Worm (Caenorhabditis elegans) whole organism, young adult: ENCODE data around the gene Y38C1BA.4.

ENCODE experiments used
- B0261.1 ChIP-seq: sonication (generic microtip); optimal IDR thresholded peaks from 2 replicates; lab custom pipeline; 2016; ENCODE audit warnings: mild to moderate bottlenecking, missing genetic modification characterization, moderate library complexity, missing compliant biosample characterization
- B0336.3 ChIP-seq: fragments of 200-800 bp; sonication (Bioruptor generic); IDR thresholded peaks from 2 replicates; pipeline ENCODE4 v1.3.6; 2022; ENCODE audit warnings: missing genetic modification characterization, missing compliant biosample characterization
- C06A6.2 ChIP-seq: fragments of 200-800 bp; sonication (Bioruptor generic); conservative IDR thresholded peaks from 2 replicates; pipeline ENCODE4 v1.3.6; 2022; ENCODE audit warnings: missing genetic modification characterization, missing compliant biosample characterization
- F22D6.2 ChIP-seq: sonication (generic microtip); optimal IDR thresholded peaks from 2 replicates; lab custom pipeline; 2016; ENCODE audit warnings: mild to moderate bottlenecking, missing genetic modification characterization, missing compliant biosample characterization
- F52B5.7 ChIP-seq: sonication (generic microtip); optimal IDR thresholded peaks from 2 replicates; lab custom pipeline; 2016; ENCODE audit warnings: mild to moderate bottlenecking, missing genetic modification characterization, missing compliant biosample characterization
- K12H6.12 ChIP-seq: fragments of 200-800 bp; sonication (Bioruptor generic); optimal IDR thresholded peaks from 2 replicates; lab custom pipeline; 2018; ENCODE audit warnings: mild to moderate bottlenecking, missing genetic modification characterization, missing compliant biosample characterization
- Y53F4B.3 ChIP-seq: fragments of 200-800 bp; sonication (Bioruptor generic); IDR thresholded peaks from 2 replicates; pipeline ENCODE4 v1.3.6; 2022; ENCODE audit warnings: missing genetic modification reagents, missing genetic modification characterization, missing compliant biosample characterization
- Y53G8AR.9 ChIP-seq: fragments of 200-800 bp; sonication (Bioruptor generic); conservative IDR thresholded peaks from 2 replicates; pipeline ENCODE4 v1.3.6; 2022; ENCODE audit warnings: missing genetic modification reagents, missing genetic modification characterization, missing compliant biosample characterization
- Y67H2A.10 ChIP-seq: fragments of 200-800 bp; sonication (Bioruptor generic); conservative IDR thresholded peaks from 2 replicates; pipeline ENCODE4 v1.3.6; 2022; ENCODE audit warnings: missing genetic modification reagents, missing genetic modification characterization, missing compliant biosample characterization
- Y95B8A.8 ChIP-seq: fragments of 200-800 bp; sonication (Bioruptor generic); IDR thresholded peaks from 2 replicates; pipeline ENCODE4 v1.3.6; 2022; ENCODE audit warnings: missing genetic modification reagents, missing genetic modification characterization, missing compliant biosample characterization
- ama-1 ChIP-seq, 3 experiments: fragments of 150-350 bp in 1 of 3; sonication (generic microtip) in 2 of 3; optimal IDR thresholded peaks; 2 replicates each; lab custom pipeline; 2014 to 2018; ENCODE audit warnings: missing biosample characterization in 2 of 3, missing genetic modification characterization in 2 of 3, missing genetic modification reagents in 2 of 3
- attf-3 ChIP-seq: fragments of 200-800 bp; sonication (Bioruptor generic); conservative IDR thresholded peaks from 2 replicates; pipeline ENCODE4 v1.3.6; 2022; ENCODE audit warnings: missing genetic modification reagents, missing genetic modification characterization, missing compliant biosample characterization
- cebp-1 ChIP-seq, 2 experiments: fragments of 200-800 bp in 1 of 2; sonication (Bioruptor generic) in 1 of 2; sonication (generic microtip) in 1 of 2; IDR thresholded peaks in 1 of 2; optimal IDR thresholded peaks in 1 of 2; 2 replicates each; pipeline versions ENCODE4 v1.3.6 to Lab custom; 2017 to 2022; ENCODE audit warnings: missing compliant biosample characterization in 2 of 2, missing genetic modification characterization in 2 of 2, mild to moderate bottlenecking in 1 of 2, missing genetic modification reagents in 1 of 2, moderate library complexity in 1 of 2
- ceh-100 ChIP-seq: fragments of 200-800 bp; sonication (Bioruptor generic); IDR thresholded peaks from 2 replicates; pipeline ENCODE4 v1.3.6; 2022; ENCODE audit warnings: missing genetic modification reagents, missing genetic modification characterization, missing compliant biosample characterization
- ceh-79 ChIP-seq: sonication (generic microtip); optimal IDR thresholded peaks from 2 replicates; lab custom pipeline; 2017; ENCODE audit warnings: mild to moderate bottlenecking, missing genetic modification characterization, missing compliant biosample characterization
- dox-1 ChIP-seq: fragments of 200-800 bp; sonication (Bioruptor generic); IDR thresholded peaks from 2 replicates; pipeline ENCODE4 v1.3.6; 2022; ENCODE audit warnings: missing genetic modification reagents, missing genetic modification characterization, missing compliant biosample characterization
- egl-18 ChIP-seq: fragments of 200-800 bp; sonication (Bioruptor generic); IDR thresholded peaks from 2 replicates; pipeline ENCODE4 v1.3.6; 2022; ENCODE audit warnings: missing genetic modification reagents, missing genetic modification characterization, missing compliant biosample characterization
- egrh-3 ChIP-seq: fragments of 200-800 bp; sonication (Bioruptor generic); IDR thresholded peaks from 2 replicates; pipeline ENCODE4 v1.3.6; 2022; ENCODE audit warnings: missing genetic modification reagents, missing genetic modification characterization, missing compliant biosample characterization
- hrde-1 ChIP-seq: sonication (generic microtip); optimal IDR thresholded peaks from 2 replicates; lab custom pipeline; 2016; ENCODE audit warnings: missing genetic modification characterization, mild to moderate bottlenecking, missing compliant biosample characterization, moderate library complexity, missing genotype, missing genetic modification reagents, borderline replicate concordance
- lin-35 ChIP-seq, 3 experiments: fragments of 150-350 bp in 2 of 3; sonication (generic microtip) in 1 of 3; optimal IDR thresholded peaks; 2 replicates each; lab custom pipeline; 2014 to 2018; ENCODE audit warnings: missing biosample characterization in 3 of 3, missing genetic modification characterization in 3 of 3, missing genetic modification reagents in 3 of 3
- lir-1 ChIP-seq: fragments of 200-800 bp; sonication (Bioruptor generic); conservative IDR thresholded peaks from 2 replicates; pipeline ENCODE4 v1.3.6; 2022; ENCODE audit warnings: missing genetic modification reagents, missing genetic modification characterization, missing compliant biosample characterization
- madf-10 ChIP-seq: sonication (generic microtip); optimal IDR thresholded peaks from 2 replicates; lab custom pipeline; 2016; ENCODE audit warnings: mild to moderate bottlenecking, missing genetic modification characterization, missing compliant biosample characterization
- madf-3 ChIP-seq: fragments of 200-800 bp; sonication (Bioruptor generic); IDR thresholded peaks from 2 replicates; pipeline ENCODE4 v1.3.6; 2022; ENCODE audit warnings: missing genetic modification reagents, missing genetic modification characterization, missing compliant biosample characterization
- mes-4 ChIP-seq: sonication (generic microtip); optimal IDR thresholded peaks from 2 replicates; lab custom pipeline; 2016; ENCODE audit warnings: missing genotype, missing genetic modification characterization, missing compliant biosample characterization
- nfyb-1 ChIP-seq: fragments of 200-800 bp; sonication (Bioruptor generic); IDR thresholded peaks from 2 replicates; pipeline ENCODE4 v1.3.6; 2022; ENCODE audit warnings: missing genetic modification reagents, missing genetic modification characterization, missing compliant biosample characterization
- nhr-120 ChIP-seq: fragments of 200-800 bp; sonication (Bioruptor generic); IDR thresholded peaks from 2 replicates; pipeline ENCODE4 v1.3.6; 2022; ENCODE audit warnings: missing genetic modification characterization, missing compliant biosample characterization
- nhr-80 ChIP-seq: sonication (generic microtip); optimal IDR thresholded peaks from 2 replicates; lab custom pipeline; 2016; ENCODE audit warnings: missing genetic modification characterization, missing compliant biosample characterization
- nhr-90 ChIP-seq: sonication (generic microtip); optimal IDR thresholded peaks from 2 replicates; lab custom pipeline; 2016; ENCODE audit warnings: missing genotype, mild to moderate bottlenecking, missing genetic modification characterization, missing compliant biosample characterization
- pbrm-1 ChIP-seq: fragments of 200-800 bp; sonication (Bioruptor generic); IDR thresholded peaks from 2 replicates; pipeline ENCODE4 v1.3.6; 2022; ENCODE audit warnings: missing genetic modification reagents, missing genetic modification characterization, missing compliant biosample characterization
- rcor-1 ChIP-seq: fragments of 200-800 bp; sonication (Bioruptor generic); IDR thresholded peaks from 2 replicates; pipeline ENCODE4 v1.3.6; 2022; ENCODE audit warnings: missing genetic modification reagents, missing genetic modification characterization, missing compliant biosample characterization
- rpc-1 ChIP-seq, 2 experiments: fragments of 150-350 bp in 1 of 2; sonication (generic microtip) in 1 of 2; optimal IDR thresholded peaks; 2 replicates each; lab custom pipeline; 2014 to 2018; ENCODE audit warnings: missing biosample characterization in 1 of 2, missing genetic modification characterization in 1 of 2, missing genetic modification reagents in 1 of 2, missing genotype in 1 of 2
- sea-2 ChIP-seq: fragments of 200-800 bp; sonication (Bioruptor generic); IDR thresholded peaks from 2 replicates; pipeline ENCODE4 v1.3.6; 2022; ENCODE audit warnings: missing genetic modification characterization, missing compliant biosample characterization
- snpc-1.1 ChIP-seq: sonication (generic microtip); optimal IDR thresholded peaks from 2 replicates; lab custom pipeline; 2017; ENCODE audit warnings: missing genetic modification characterization, mild to moderate bottlenecking, missing compliant biosample characterization, antibody characterized with exemption, moderate library complexity, missing genotype, missing genetic modification reagents; ENCODE audit not compliant: insufficient read depth
- snpc-4 ChIP-seq, 5 experiments: fragments of 150-350 bp in 1 of 5; sonication (generic microtip) in 4 of 5; optimal IDR thresholded peaks; 2 replicates each; lab custom pipeline; 2014 to 2018; ENCODE audit warnings: missing genetic modification characterization in 5 of 5, missing biosample characterization in 3 of 5, antibody characterized with exemption in 2 of 5, mild to moderate bottlenecking in 2 of 5, missing compliant biosample characterization in 2 of 5, missing genotype in 2 of 5, moderate library complexity in 2 of 5, missing genetic modification reagents in 1 of 5
- tbp1 ChIP-seq: fragments of 200-800 bp; sonication (Bioruptor generic); optimal IDR thresholded peaks from 2 replicates; lab custom pipeline; 2018; ENCODE audit warnings: mild to moderate bottlenecking, missing genetic modification characterization, missing compliant biosample characterization
- tbx-9 ChIP-seq: sonication (generic microtip); optimal IDR thresholded peaks from 2 replicates; lab custom pipeline; 2016; ENCODE audit warnings: borderline replicate concordance, missing genetic modification characterization, inconsistent platforms, missing compliant biosample characterization
- tlf-1 ChIP-seq: fragments of 200-800 bp; sonication (Bioruptor generic); optimal IDR thresholded peaks from 2 replicates; lab custom pipeline; 2018; ENCODE audit warnings: mild to moderate bottlenecking, missing genetic modification characterization, missing compliant biosample characterization
- unc-62 ChIP-seq: fragments of 150-350 bp; optimal IDR thresholded peaks from 2 replicates; lab custom pipeline; 2014; ENCODE audit warnings: missing biosample characterization, missing genetic modification reagents, missing genetic modification characterization
- zfh-2 ChIP-seq: fragments of 200-800 bp; sonication (Bioruptor generic); conservative IDR thresholded peaks from 2 replicates; pipeline ENCODE4 v1.3.6; 2022; ENCODE audit warnings: missing genetic modification reagents, missing genetic modification characterization, missing compliant biosample characterization

Gene Y38C1BA.4

ce11 chrIV:1845061-1845460 lies 23.4 kb downstream of the Y38C1BA.4 start (continued):
- no peak for TF ChIP-seq rpc-1 (optimal IDR thresholded peaks at IDR 0.05; lab: Kevin White, UChicago)
- no peak for TF ChIP-seq rpc-1 (tag; optimal IDR thresholded peaks at IDR 0.05; lab: Kevin White, UChicago)
- TF ChIP-seq ama-1 (optimal IDR thresholded peaks at IDR 0.05; lab: Kevin White, UChicago): no peak
- TF ChIP-seq ama-1 (GFP tag; optimal IDR thresholded peaks at IDR 0.05; lab: Kevin White, UChicago): no peak
- TF ChIP-seq F22D6.2 (tag; lab: Kevin White, UChicago): no peak
- no peak for TF ChIP-seq unc-62
- no peak for TF ChIP-seq Y67H2A.10 (GFP tag; lab: Robert Waterston, UW)

ce11 chrIV:1846451-1846850 lies 24.8 kb downstream of the Y38C1BA.4 start:
- no peak for TF ChIP-seq Y95B8A.8 (GFP tag; lab: Robert Waterston, UW)
- TF ChIP-seq madf-3 (GFP tag; lab: Robert Waterston, UW): no peak
- TF ChIP-seq sea-2 (GFP tag; lab: Robert Waterston, UW): no peak
- no peak for TF ChIP-seq nhr-120 (GFP tag; lab: Robert Waterston, UW)
- no peak for TF ChIP-seq Y67H2A.10 (GFP tag; lab: Robert Waterston, UW)
- no peak for TF ChIP-seq egl-18 (GFP tag; lab: Robert Waterston, UW)
- TF ChIP-seq rcor-1 (GFP tag; lab: Robert Waterston, UW): no peak
- no peak for TF ChIP-seq F52B5.7
- TF ChIP-seq mes-4 (tag; lab: Kevin White, UChicago): no peak
- TF ChIP-seq tbx-9: no peak
- TF ChIP-seq snpc-4 (GFP tag; optimal IDR thresholded peaks at IDR 0.05; lab: Kevin White, UChicago): no peak
- TF ChIP-seq snpc-4 (tag; optimal IDR thresholded peaks at IDR 0.05; lab: Kevin White, UChicago): no peak
- TF ChIP-seq madf-10 (tag; lab: Kevin White, UChicago): no peak
- TF ChIP-seq, all 124 proteins: peak for 0

ce11 chrIV:1847912-1848311 lies 26.3 kb downstream of the Y38C1BA.4 start, which contains the start of gene egl-4:
TSS of gene egl-4 (plus strand) at chrIV:1848071.
- TF ChIP-seq egrh-3 (peak; percentile 66; the same call in 1 of the 2 replicates), zfh-2 (GFP tag; lab: Robert Waterston, UW) (peak; percentile 84), tlf-1 (no peak)

ce11 chrIV:1853934-1854438 lies 32.3 kb downstream of the Y38C1BA.4 start:
- TF ChIP-seq ceh-79 (tag; lab: Kevin White, UChicago): no peak
- TF ChIP-seq ceh-100 (GFP tag; lab: Robert Waterston, UW): peak; percentile 68
- no peak for TF ChIP-seq Y53F4B.3 (GFP tag; lab: Robert Waterston, UW)

- TF ChIP-seq nfyb-1 (GFP tag; lab: Robert Waterston, UW) (peak; percentile 59; the same call in 1 of the 2 replicates), C06A6.2 (no peak), nhr-80 (peak; percentile 90), tbp1 (GFP tag; lab: Kevin White, UChicago) (peak; percentile 34), K12H6.12 (tag; lab: Kevin White, UChicago) (peak; percentile 90), lir-1 (GFP tag; lab: Robert Waterston, UW) (peak; percentile 35; the same call in 1 of the 2 replicates), B0261.1 (tag; lab: Kevin White, UChicago) (no peak), attf-3 (no peak), hrde-1 (tag; lab: Kevin White, UChicago) (no peak), F52B5.7 (peak; percentile 27), Y53G8AR.9 (GFP tag; lab: Robert Waterston, UW) (0 out of 2 replicates have a peak, but pooled peaks have one; percentile 39), snpc-1.1 (tag; lab: Kevin White, UChicago) (no peak), rcor-1 (GFP tag; lab: Robert Waterston, UW) (0 out of 2 replicates have a peak, but pooled peaks have one; percentile 14), nhr-90 (tag; lab: Kevin White, UChicago) (peak; percentile 27), cebp-1 (GFP tag; IDR thresholded peaks at IDR 0.05; lab: Robert Waterston, UW) (no peak; the same call in 1 of the 2 replicates), cebp-1 (tag; optimal IDR thresholded peaks at IDR 0.05; lab: Kevin White, UChicago) (peak; percentile 75), dox-1 (GFP tag; lab: Robert Waterston, UW) (peak; percentile 74), B0336.3 (GFP tag; lab: Robert Waterston, UW) (peak; percentile 57; the same call in 1 of the 2 replicates), lin-35 (GFP tag; optimal IDR thresholded peaks at IDR 0.05; lab: Kevin White, UChicago) (peak in 1 of 3 experiments; percentile 2), pbrm-1 (GFP tag; lab: Robert Waterston, UW) (0 out of 2 replicates have a peak, but pooled peaks have one; percentile 52), madf-10 (tag; lab: Kevin White, UChicago) (peak; percentile 92)
Observed at ce11 chrIV:1857866-1858271, 36.2 kb downstream of the Y38C1BA.4 start.
